Worm (Caenorhabditis elegans): ENCODE data around the gene mls-2.

mls-2 gene

DNA sequence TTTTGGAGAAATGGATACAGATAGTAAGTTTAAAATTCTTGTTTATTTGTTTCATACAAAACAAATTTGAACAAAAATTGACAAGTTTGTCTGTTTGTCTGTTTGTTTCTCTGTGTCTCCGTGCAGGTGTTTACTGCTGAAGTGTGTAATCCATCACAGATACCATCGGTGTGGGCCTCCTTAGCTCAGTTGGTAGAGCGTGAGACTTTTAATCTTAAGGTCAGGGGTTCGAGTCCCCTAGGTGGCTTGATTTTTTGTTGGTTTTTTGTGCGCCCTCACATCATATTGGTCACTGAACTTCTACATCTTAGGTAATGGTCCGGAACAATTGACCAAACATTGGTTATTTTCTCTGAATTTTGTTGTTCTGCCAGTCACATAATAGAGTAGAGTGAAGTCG, 27.5 kb upstream of the mls-2 start (continued):
- TF ChIP-seq nhr-20 (tag; optimal IDR thresholded peaks at IDR 0.05) (peak; percentile 58), swsn-7 (tag; optimal IDR thresholded peaks at IDR 0.05) (peak; percentile 25), Y116A8C.19 (tag; optimal IDR thresholded peaks at IDR 0.05; ENCODE audit: borderline replicate concordance) (no peak), mdl-1 (tag; optimal IDR thresholded peaks at IDR 0.05) (peak in 1 of 2 experiments; percentile 42), nhr-85 (tag) (peak; percentile 73), fkh-8 (tag; optimal IDR thresholded peaks at IDR 0.05) (no peak), unc-30 (tag; optimal IDR thresholded peaks at IDR 0.05) (no peak), irx-1 (tag; optimal IDR thresholded peaks at IDR 0.05) (no peak), lin-14 (GFP tag; optimal IDR thresholded peaks at IDR 0.05) (peak; percentile 52), sup-37 (GFP tag; optimal IDR thresholded peaks at IDR 0.05) (no peak), sox-4 (tag; optimal IDR thresholded peaks at IDR 0.05) (no peak), efl-1 (optimal IDR thresholded peaks at IDR 0.05) (peak in 1 of 2 experiments; percentile 23), efl-1 (GFP tag; optimal IDR thresholded peaks at IDR 0.05 in 1 of 2) (peak in 1 of 2 experiments; percentile 0), lsy-2 (tag; optimal IDR thresholded peaks at IDR 0.05) (peak; percentile 5 to 62), F16B12.6 (tag; optimal IDR thresholded peaks at IDR 0.05) (no peak), hlh-17 (GFP tag; optimal IDR thresholded peaks at IDR 0.05; ENCODE audit: borderline replicate concordance) (no peak), pax-3 (tag; optimal IDR thresholded peaks at IDR 0.05) (no peak), ceh-90 (tag; optimal IDR thresholded peaks at IDR 0.05) (no peak), ztf-4 (tag; optimal IDR thresholded peaks at IDR 0.05) (no peak), nhr-28 (tag; optimal IDR thresholded peaks at IDR 0.05) (no peak), aly-2 (tag; optimal IDR thresholded peaks at IDR 0.05) (no peak), blmp-1 (tag; optimal IDR thresholded peaks at IDR 0.05) (peak; percentile 26), nhr-47 (tag; optimal IDR thresholded peaks at IDR 0.05) (peak; percentile 45), fkh-10 (GFP tag; optimal IDR thresholded peaks at IDR 0.05) (no peak), snu-23 (GFP tag; optimal IDR thresholded peaks at IDR 0.05) (peak; percentile 70), jun-1 (tag; optimal IDR thresholded peaks at IDR 0.05) (peak; percentile 38), nhr-77 (tag; optimal IDR thresholded peaks at IDR 0.05) (peak; percentile 44), nhr-12 (tag; optimal IDR thresholded peaks at IDR 0.05) (no peak), nhr-19 (GFP tag; conservative IDR thresholded peaks at IDR 0.05) (peak; percentile 44), fkh-4 (tag; optimal IDR thresholded peaks at IDR 0.05; ENCODE audit: borderline replicate concordance) (no peak), unc-130 (tag; optimal IDR thresholded peaks at IDR 0.05) (no peak), C16A3.4 (tag; optimal IDR thresholded peaks at IDR 0.05) (peak; percentile 50), lin-35 (GFP tag; optimal IDR thresholded peaks at IDR 0.05) (peak; percentile 13 to 64), rnt-1 (tag; optimal IDR thresholded peaks at IDR 0.05) (peak; percentile 65), nhr-11 (tag; optimal IDR thresholded peaks at IDR 0.05) (no peak), ceh-88 (GFP tag; IDR thresholded peaks at IDR 0.05) (no peak), egl-13 (tag; optimal IDR thresholded peaks at IDR 0.05) (no peak), tlp-1 (tag; optimal IDR thresholded peaks at IDR 0.05) (no peak)

DNA sequence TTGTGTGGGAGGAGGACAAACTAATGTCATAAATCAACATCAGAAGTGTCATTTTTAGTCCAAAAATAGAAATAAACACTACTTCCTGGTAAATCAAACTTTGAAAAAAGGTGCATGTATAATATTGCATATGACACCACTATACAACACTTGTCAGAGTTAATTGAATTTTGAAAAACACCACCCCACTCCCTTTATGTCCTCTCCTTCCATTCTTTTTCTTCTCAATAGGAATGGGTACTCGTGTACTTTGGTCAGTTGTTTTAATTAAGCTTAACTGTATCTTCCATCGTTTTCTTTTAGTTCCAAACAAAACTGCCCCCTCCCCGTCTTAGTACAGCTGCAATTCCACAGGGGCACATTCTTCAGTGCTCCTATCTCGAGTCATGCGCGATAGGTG, 26.1 kb upstream of the mls-2 start:
- TF ChIP-seq efl-1 (optimal IDR thresholded peaks at IDR 0.05) (no peak), efl-1 (GFP tag; optimal IDR thresholded peaks at IDR 0.05 in 1 of 2) (peak in 1 of 2 experiments; percentile 26), lin-14 (GFP tag; optimal IDR thresholded peaks at IDR 0.05) (peak; percentile 48), nhr-19 (GFP tag; conservative IDR thresholded peaks at IDR 0.05) (no peak)

DNA sequence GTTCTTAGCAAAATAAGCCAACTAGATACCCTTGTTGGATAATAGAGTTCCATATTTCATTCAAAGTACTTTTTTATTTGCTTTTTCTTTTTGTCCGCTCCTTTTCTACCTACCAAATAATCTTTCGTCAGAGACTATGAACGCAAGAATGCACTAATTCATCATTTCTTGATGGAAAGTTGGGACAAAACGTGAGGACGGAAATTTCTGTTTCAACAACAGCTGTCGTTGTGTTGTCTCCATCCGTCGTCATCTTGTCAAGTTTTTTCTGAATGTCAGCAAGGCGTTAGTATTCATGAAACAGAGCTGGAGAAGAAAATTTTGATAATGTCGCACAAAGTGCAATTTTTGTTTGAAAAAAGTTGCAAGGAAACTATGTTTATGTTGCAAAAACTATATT, 23.3 kb upstream of the mls-2 start:
- TF ChIP-seq lin-14 (GFP tag; optimal IDR thresholded peaks at IDR 0.05) (peak; percentile 61), unc-30 (tag; optimal IDR thresholded peaks at IDR 0.05) (no peak), nhr-85 (tag) (no peak), snu-23 (GFP tag; optimal IDR thresholded peaks at IDR 0.05) (no peak), ceh-88 (GFP tag; IDR thresholded peaks at IDR 0.05) (no peak), sup-37 (GFP tag; optimal IDR thresholded peaks at IDR 0.05) (no peak)

Data from whole organism, L1 larva.